Fruit fly (Drosophila melanogaster) Kc167 (cell line): Measurements from ENCODE around the gene Cyp12c1.

ENCODE experiments used
- Sin3A ChIP-seq: fragments of >200 bp; optimal IDR thresholded peaks from 2 replicates; lab custom pipeline; 2018; ENCODE audit warnings: missing external identifiers
- insv ChIP-seq: fragments of >200 bp; optimal IDR thresholded peaks from 3 replicates; lab custom pipeline; 2018; ENCODE audit warnings: missing external identifiers
- psq ChIP-seq: fragments of >200 bp; optimal IDR thresholded peaks from 2 replicates; lab custom pipeline; 2017; ENCODE audit warnings: missing external identifiers

- no peak for TF ChIP-seq psq (lab: Kevin White, UChicago)
- no peak for TF ChIP-seq insv (lab: Kevin White, UChicago)
- TF ChIP-seq Sin3A (lab: Kevin White, UChicago) = no peak
These were observed 12.2 kb upstream of the Cyp12c1 start, which contains the start of gene Dic4 for dm6 chr3L:18698312-18698711.
